Fruit fly (Drosophila melanogaster): ENCODE data around the gene Dpm3.

Gene Dpm3

dm6 chr3R:13364175-13365174 lies 38.4 kb downstream of the Dpm3 start, which contains the start of gene Dic1 (continued):
- TF ChIP-seq CG11902 (GFP tag; optimal IDR thresholded peaks at IDR 0.05) (peak; percentile 95), OdsH (GFP tag; optimal IDR thresholded peaks at IDR 0.05) (peak; percentile 98), dac (GFP tag; optimal IDR thresholded peaks at IDR 0.05) (peak; percentile 95), vri (GFP tag; optimal IDR thresholded peaks at IDR 0.05) (peak; percentile 87), salr (GFP tag; optimal IDR thresholded peaks at IDR 0.05) (peak; percentile 78 to 98), Eip93F (GFP tag; optimal IDR thresholded peaks at IDR 0.05) (peak; percentile 89), Sox15 (GFP tag; optimal IDR thresholded peaks at IDR 0.05) (peak; percentile 96), CG1621 (tag; optimal IDR thresholded peaks at IDR 0.05) (peak; percentile 79), CG6854 (GFP tag; optimal IDR thresholded peaks at IDR 0.05) (peak; percentile 96), CG3919 (GFP tag; optimal IDR thresholded peaks at IDR 0.05) (peak; percentile 98), CG6163 (GFP tag; IDR thresholded peaks at IDR 0.05) (peak; percentile 92), eg (GFP tag; IDR thresholded peaks at IDR 0.05) (peak; percentile 93), Gug (GFP tag; IDR thresholded peaks at IDR 0.05) (peak; percentile 87), CG6276 (GFP tag; optimal IDR thresholded peaks at IDR 0.05) (peak; percentile 98), acj6 (GFP tag; optimal IDR thresholded peaks at IDR 0.05) (peak; percentile 98), pdm3 (GFP tag; optimal IDR thresholded peaks at IDR 0.05) (peak; percentile 97), Blimp-1 (GFP tag; optimal IDR thresholded peaks at IDR 0.05) (peak; percentile 94), CG16779 (tag; optimal IDR thresholded peaks at IDR 0.05) (peak; percentile 93), CG11762 (GFP tag; optimal IDR thresholded peaks at IDR 0.05; ENCODE audit: insufficient read depth) (peak; percentile 98), fd59A (GFP tag; optimal IDR thresholded peaks at IDR 0.05) (peak; percentile 92), CG10669 (GFP tag; optimal IDR thresholded peaks at IDR 0.05) (peak; percentile 96), CG7368 (GFP tag; optimal IDR thresholded peaks at IDR 0.05) (peak; percentile 92), CG31627 (GFP tag; optimal IDR thresholded peaks at IDR 0.05) (peak; percentile 96), achi (GFP tag; optimal IDR thresholded peaks at IDR 0.05) (peak; percentile 97), Hr4 (GFP tag; optimal IDR thresholded peaks at IDR 0.05) (peak; percentile 98), svp (GFP tag) (peak; percentile 100), net (GFP tag; optimal IDR thresholded peaks at IDR 0.05) (peak; percentile 97), CG9139 (GFP tag; optimal IDR thresholded peaks at IDR 0.05) (peak; percentile 90), CG32006 (GFP tag; optimal IDR thresholded peaks at IDR 0.05) (peak; percentile 99), Hr39 (GFP tag; optimal IDR thresholded peaks at IDR 0.05) (peak; percentile 96), dsx (GFP tag; optimal IDR thresholded peaks at IDR 0.05; ENCODE audit: poor library complexity, severe bottlenecking) (peak; percentile 85), CG15336 (GFP tag; IDR thresholded peaks at IDR 0.05) (peak; percentile 96), Eip78C (GFP tag) (peak; percentile 100), ss (GFP tag; optimal IDR thresholded peaks at IDR 0.05) (peak; percentile 83 to 93), CG3032 (tag; optimal IDR thresholded peaks at IDR 0.05) (peak; percentile 94), cyc (GFP tag; optimal IDR thresholded peaks at IDR 0.05) (peak; percentile 96), CG8119 (GFP tag; IDR thresholded peaks at IDR 0.05) (peak; percentile 96), CG6792 (GFP tag; optimal IDR thresholded peaks at IDR 0.05) (peak; percentile 96), CG34406 (GFP tag; optimal IDR thresholded peaks at IDR 0.05) (peak; percentile 98), Sox102F (GFP tag; optimal IDR thresholded peaks at IDR 0.05) (peak; percentile 97), Hr38 (GFP tag; optimal IDR thresholded peaks at IDR 0.05) (peak; percentile 26)
